Worm (Caenorhabditis elegans) whole organism, L1 larva: ENCODE measurements around the gene C29G2.6.
A peak's percentile ranks its signal among the peaks of the same experiment; 100 is the strongest.

Source experiments
- lsy-2 ChIP-seq, 2 experiments: fragments of 150-350 bp; optimal IDR thresholded peaks; 2 replicates each; lab custom pipeline; 2014; ENCODE audit warnings: missing biosample characterization in 2 of 2, missing genetic modification characterization in 2 of 2
- nhr-47 ChIP-seq: sonication (generic microtip); optimal IDR thresholded peaks from 2 replicates; lab custom pipeline; 2016; ENCODE audit warnings: mild to moderate bottlenecking, missing genetic modification characterization, moderate library complexity, missing compliant biosample characterization
- nhr-76 ChIP-seq: sonication (generic microtip); optimal IDR thresholded peaks from 2 replicates; lab custom pipeline; 2017; ENCODE audit warnings: missing biosample characterization, missing genetic modification characterization
- nhr-90 ChIP-seq: sonication (generic microtip); optimal IDR thresholded peaks from 2 replicates; lab custom pipeline; 2016; ENCODE audit warnings: mild to moderate bottlenecking, missing genetic modification characterization, missing compliant biosample characterization; ENCODE audit not compliant: poor library complexity
- snpc-4 ChIP-seq: fragments of 150-350 bp; optimal IDR thresholded peaks from 2 replicates; lab custom pipeline; 2014; ENCODE audit warnings: missing biosample characterization, missing genetic modification characterization

- peak; percentile 5 to 29 for TF ChIP-seq lsy-2 (tag; optimal IDR thresholded peaks at IDR 0.05; lab: Kevin White, UChicago)
- no peak for TF ChIP-seq nhr-76
- no peak for TF ChIP-seq snpc-4 (tag; lab: Kevin White, UChicago)
- TF ChIP-seq nhr-47, result no peak
- TF ChIP-seq nhr-90 (tag; lab: Kevin White, UChicago), result peak; percentile 60
Observed at ce11 chrV:2614986-2615687, 29.4 kb upstream of the C29G2.6 start, which contains the start of gene F53E10.1.
